Worm (Caenorhabditis elegans): Measurements from ENCODE around the gene chil-19.
"Not testable (repeated sequence)": the region's sequence is repeated elsewhere in the genome, so short reads cannot be mapped to it uniquely, and the experiment has no call there.

Gene chil-19

DNA sequence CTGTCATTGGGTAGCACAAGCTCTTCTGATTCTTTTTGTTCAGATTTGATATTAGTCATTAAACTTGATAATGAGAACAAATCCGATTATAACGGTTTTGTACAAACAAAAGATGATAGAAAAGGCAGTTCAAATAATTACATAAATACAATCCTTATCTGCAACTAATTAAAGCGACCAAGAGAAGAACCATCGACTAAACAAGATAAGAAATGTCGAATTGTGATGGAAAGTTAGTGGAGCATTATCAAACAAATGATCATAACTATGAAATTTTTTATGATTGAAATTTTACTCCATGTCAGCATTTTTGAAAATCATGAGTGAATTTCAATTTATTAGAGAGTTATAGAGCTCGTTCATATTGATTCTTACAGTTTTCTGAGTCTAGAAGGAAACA is 14.2 kb upstream of the chil-19 start, which contains the start of gene chil-23:
Gene chil-23, minus strand, starts transcription at position 198 of the 400 bp plus-strand sequence.
- TF ChIP-seq flt-1 (GFP tag; IDR thresholded peaks at IDR 0.05) (no peak), med-1 (GFP tag; optimal IDR thresholded peaks at IDR 0.05; ENCODE audit: insufficient read depth) (no peak)

DNA sequence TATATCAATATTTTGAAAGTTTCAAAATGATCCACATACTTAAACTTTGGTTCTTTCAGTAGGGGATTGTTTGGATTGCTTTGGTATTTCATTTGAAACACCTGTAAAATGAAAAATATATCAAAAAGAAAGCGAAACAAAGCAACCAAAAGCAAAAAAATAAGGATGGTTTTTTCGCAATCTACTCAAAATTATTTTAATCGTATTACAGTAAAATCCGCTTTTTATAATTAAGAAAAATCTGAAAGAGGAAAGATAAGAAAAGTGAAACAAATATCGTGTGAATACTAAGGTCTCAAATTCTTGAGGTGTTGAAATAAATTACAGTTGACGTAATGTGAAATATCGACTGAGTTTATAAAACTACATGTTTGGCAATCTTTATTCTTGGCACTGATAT is 11.9 kb upstream of the chil-19 start, which contains the start of gene chil-22:
Gene chil-22, minus strand, starts transcription at position 101 of the 400 bp plus-strand sequence.
- no peak for TF ChIP-seq klf-2 (GFP tag; conservative IDR thresholded peaks at IDR 0.05)
- no peak for TF ChIP-seq ztf-23 (GFP tag; IDR thresholded peaks at IDR 0.05)
- no peak for TF ChIP-seq med-1 (GFP tag; optimal IDR thresholded peaks at IDR 0.05; ENCODE audit: insufficient read depth)
- no peak for TF ChIP-seq flt-1 (GFP tag; IDR thresholded peaks at IDR 0.05)
- no peak for TF ChIP-seq cog-1 (tag; optimal IDR thresholded peaks at IDR 0.05)
- TF ChIP-seq ztf-29 (GFP tag; IDR thresholded peaks at IDR 0.05), result no peak
- no peak for TF ChIP-seq T22C8.4 (GFP tag; IDR thresholded peaks at IDR 0.05)
- TF ChIP-seq tab-1 (GFP tag; IDR thresholded peaks at IDR 0.05), result no peak

DNA sequence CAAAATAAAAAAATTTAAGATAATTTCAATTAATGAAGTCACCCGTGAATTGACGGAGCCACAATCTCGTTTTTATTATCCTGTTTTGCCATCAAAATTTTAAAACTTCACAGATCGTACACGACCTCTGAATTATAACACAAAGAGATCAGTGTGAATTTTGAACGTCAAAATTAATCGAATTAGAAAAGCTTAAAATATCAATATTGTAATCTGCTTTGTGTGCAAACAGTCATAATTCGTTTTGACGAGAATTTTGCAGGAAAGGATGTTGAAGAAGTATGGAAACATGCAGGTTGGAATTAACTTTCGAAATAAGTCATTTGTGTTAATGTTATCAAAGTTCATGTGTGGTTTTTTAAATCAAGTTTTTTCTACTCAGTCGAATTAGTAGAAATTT is 7.7 kb upstream of the chil-19 start, which contains the start of gene chil-21:
Gene chil-21, minus strand, starts transcription at position 101 of the 400 bp plus-strand sequence.
- not testable (repeated sequence) for TF ChIP-seq cog-1 (tag; optimal IDR thresholded peaks at IDR 0.05); T22C8.4 (GFP tag; IDR thresholded peaks at IDR 0.05); ztf-29 (GFP tag; IDR thresholded peaks at IDR 0.05)

DNA sequence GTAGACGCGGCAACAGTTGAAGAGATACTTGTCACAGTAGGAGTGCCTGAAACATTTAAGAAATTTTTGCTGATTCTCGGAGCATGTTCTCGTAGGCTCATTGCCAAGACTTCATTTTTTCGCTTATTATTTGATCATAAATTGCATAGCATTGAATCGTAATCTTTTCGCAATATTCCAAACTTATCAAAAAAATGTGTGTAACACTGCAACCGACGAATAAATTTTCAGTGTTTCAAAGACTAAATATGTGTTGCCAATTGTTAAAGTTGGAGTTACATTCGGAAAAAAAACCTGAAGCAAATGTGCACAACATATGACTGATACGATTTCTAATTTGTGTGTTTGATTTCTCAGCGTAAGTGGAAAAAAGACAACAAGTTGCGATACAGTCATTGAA is 5.3 kb upstream of the chil-19 start, which contains the start of gene R09D1.14:
Gene R09D1.14, minus strand, starts transcription at position 101 of the 400 bp plus-strand sequence.
- TF ChIP-seq ztf-23 (GFP tag; IDR thresholded peaks at IDR 0.05); cog-1 (tag; optimal IDR thresholded peaks at IDR 0.05); ref-1 (GFP tag; conservative IDR thresholded peaks at IDR 0.05): not testable (repeated sequence)

DNA sequence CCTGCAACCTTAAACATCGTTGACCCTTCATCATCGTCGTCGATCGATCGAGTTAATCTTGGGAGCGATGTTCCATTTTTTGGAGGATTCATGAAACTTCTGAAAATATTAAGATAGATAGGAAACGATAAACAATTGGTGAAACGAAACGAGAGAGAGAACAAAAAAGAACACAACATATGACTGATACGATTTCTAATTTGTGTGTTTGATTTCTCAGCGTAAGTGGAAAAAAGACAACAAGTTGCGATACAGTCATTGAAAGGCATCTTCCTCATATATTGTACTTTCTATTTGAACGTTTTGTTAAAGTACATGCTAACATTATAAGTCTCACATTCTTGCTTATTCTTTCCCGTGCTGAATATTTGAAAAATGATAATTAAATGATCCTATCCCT is 2.0 kb downstream of the chil-19 start, which contains the start of gene R09D1.12:
Gene R09D1.12, minus strand, starts transcription at position 101 of the 400 bp plus-strand sequence.
- TF ChIP-seq cog-1 (tag; optimal IDR thresholded peaks at IDR 0.05); tab-1 (GFP tag; IDR thresholded peaks at IDR 0.05); T22C8.4 (GFP tag; IDR thresholded peaks at IDR 0.05): not testable (repeated sequence)

DNA sequence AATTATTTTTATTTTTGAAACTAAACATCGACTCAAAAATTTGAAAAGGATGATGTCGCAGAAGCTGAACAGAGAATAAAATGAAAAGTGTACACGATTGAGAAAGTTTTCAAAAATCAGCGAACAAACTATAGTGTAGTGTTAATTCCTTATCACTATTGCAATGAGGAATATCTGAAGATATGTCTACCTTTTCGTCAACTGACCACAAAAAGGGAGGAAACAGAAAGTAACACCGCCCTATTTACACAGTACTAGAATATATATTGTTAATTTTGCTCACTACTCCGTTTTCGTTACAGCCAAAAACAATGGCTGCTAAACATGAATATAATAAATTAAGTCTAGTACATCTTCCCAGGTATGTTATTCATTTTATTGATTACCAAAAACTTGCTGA is 6.2 kb downstream of the chil-19 start, which contains the start of gene chil-18:
Gene chil-18, plus strand, starts transcription at position 301 of the 400 bp plus-strand sequence.
- TF ChIP-seq ztf-23 (GFP tag; IDR thresholded peaks at IDR 0.05), result no peak
- no peak for TF ChIP-seq med-1 (GFP tag; optimal IDR thresholded peaks at IDR 0.05; ENCODE audit: insufficient read depth)
- no peak for TF ChIP-seq flt-1 (GFP tag; IDR thresholded peaks at IDR 0.05)
- TF ChIP-seq ref-1 (GFP tag; conservative IDR thresholded peaks at IDR 0.05), result no peak
- no peak for TF ChIP-seq T22C8.4 (GFP tag; IDR thresholded peaks at IDR 0.05)
- TF ChIP-seq klf-2 (GFP tag; conservative IDR thresholded peaks at IDR 0.05), result no peak
- TF ChIP-seq cog-1 (tag; optimal IDR thresholded peaks at IDR 0.05), result no peak
- TF ChIP-seq ztf-29 (GFP tag; IDR thresholded peaks at IDR 0.05), result no peak
- TF ChIP-seq tab-1 (GFP tag; IDR thresholded peaks at IDR 0.05), result no peak

DNA sequence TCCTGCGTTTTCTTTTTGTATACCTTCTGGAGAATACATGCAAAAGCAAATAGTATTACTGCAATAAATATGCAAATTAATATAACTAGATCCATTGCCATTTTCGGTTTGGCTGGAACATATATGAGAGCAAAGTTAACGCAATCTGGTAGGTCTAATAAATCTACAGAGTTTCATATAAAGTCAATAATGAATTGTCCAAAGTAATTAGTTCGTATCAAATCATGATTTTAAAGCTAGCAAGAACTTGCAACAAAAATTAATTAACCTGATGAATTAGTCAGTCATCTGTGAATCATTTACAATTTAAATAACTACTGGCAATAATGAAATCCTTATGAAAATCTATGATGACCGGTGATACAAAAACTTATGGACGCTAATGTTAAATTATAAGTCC is 8.8 kb downstream of the chil-19 start, which contains the start of gene R09D1.13:
Gene R09D1.13, minus strand, starts transcription at position 101 of the 400 bp plus-strand sequence.
- no peak for TF ChIP-seq cog-1 (tag; optimal IDR thresholded peaks at IDR 0.05)
- TF ChIP-seq ztf-23 (GFP tag; IDR thresholded peaks at IDR 0.05), result no peak
- TF ChIP-seq ztf-29 (GFP tag; IDR thresholded peaks at IDR 0.05), result no peak
- no peak for TF ChIP-seq tab-1 (GFP tag; IDR thresholded peaks at IDR 0.05)
- TF ChIP-seq T22C8.4 (GFP tag; IDR thresholded peaks at IDR 0.05), result no peak
- no peak for TF ChIP-seq flt-1 (GFP tag; IDR thresholded peaks at IDR 0.05)
- TF ChIP-seq klf-2 (GFP tag; conservative IDR thresholded peaks at IDR 0.05), result no peak
- no peak for TF ChIP-seq ref-1 (GFP tag; conservative IDR thresholded peaks at IDR 0.05)
- no peak for TF ChIP-seq med-1 (GFP tag; optimal IDR thresholded peaks at IDR 0.05; ENCODE audit: insufficient read depth)

DNA sequence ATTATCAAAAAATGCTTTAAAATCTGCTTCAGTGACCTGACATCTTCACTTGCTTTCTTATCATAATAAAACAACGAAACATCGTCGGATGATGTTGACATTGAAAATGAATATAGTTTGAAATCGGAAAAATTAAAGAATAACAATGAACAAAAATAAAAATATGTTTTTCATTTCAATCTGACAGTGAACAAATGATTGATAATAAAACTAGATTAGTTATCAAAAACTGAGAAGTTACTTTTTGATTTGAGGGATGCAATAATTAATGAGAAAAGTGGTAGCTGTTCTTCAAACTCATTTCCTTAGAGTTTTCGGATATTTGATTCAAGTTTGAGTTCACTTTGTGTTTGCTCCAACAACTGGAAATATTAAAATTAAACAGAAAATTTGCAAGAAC is 10.7 kb downstream of the chil-19 start, which contains the start of gene chil-15:
Gene chil-15, minus strand, starts transcription at position 101 of the 400 bp plus-strand sequence.
- TF ChIP-seq med-1 (GFP tag; optimal IDR thresholded peaks at IDR 0.05; ENCODE audit: insufficient read depth), result no peak
- TF ChIP-seq klf-2 (GFP tag; conservative IDR thresholded peaks at IDR 0.05), result no peak
- TF ChIP-seq cog-1 (tag; optimal IDR thresholded peaks at IDR 0.05), result no peak
- TF ChIP-seq tab-1 (GFP tag; IDR thresholded peaks at IDR 0.05), result no peak
- no peak for TF ChIP-seq ztf-23 (GFP tag; IDR thresholded peaks at IDR 0.05)

DNA sequence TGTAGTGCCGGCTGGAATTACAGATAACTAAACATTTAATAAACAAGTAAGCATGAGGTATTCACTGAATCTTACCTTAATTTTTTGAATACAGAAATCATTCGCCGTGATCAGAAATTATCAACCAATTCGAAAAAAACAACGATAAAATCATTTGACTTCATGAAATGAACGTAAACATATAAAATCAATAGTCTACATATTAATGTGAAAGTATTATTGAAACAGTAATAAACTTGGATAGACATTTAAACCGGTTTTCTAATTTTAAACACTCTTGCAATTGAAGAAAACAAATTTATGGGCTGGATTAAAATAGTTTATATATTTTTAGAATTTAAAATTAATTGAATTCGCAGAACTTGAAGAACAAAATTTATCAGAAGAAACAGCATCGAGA is 12.4 kb downstream of the chil-19 start, which contains the start of gene chil-16:
Gene chil-16, minus strand, starts transcription at position 101 of the 400 bp plus-strand sequence.
- no peak for TF ChIP-seq tab-1 (GFP tag; IDR thresholded peaks at IDR 0.05)
- no peak for TF ChIP-seq ztf-29 (GFP tag; IDR thresholded peaks at IDR 0.05)
- TF ChIP-seq flt-1 (GFP tag; IDR thresholded peaks at IDR 0.05), result no peak
- no peak for TF ChIP-seq ztf-23 (GFP tag; IDR thresholded peaks at IDR 0.05)
- no peak for TF ChIP-seq T22C8.4 (GFP tag; IDR thresholded peaks at IDR 0.05)
- no peak for TF ChIP-seq med-1 (GFP tag; optimal IDR thresholded peaks at IDR 0.05; ENCODE audit: insufficient read depth)
- no peak for TF ChIP-seq ref-1 (GFP tag; conservative IDR thresholded peaks at IDR 0.05)

DNA sequence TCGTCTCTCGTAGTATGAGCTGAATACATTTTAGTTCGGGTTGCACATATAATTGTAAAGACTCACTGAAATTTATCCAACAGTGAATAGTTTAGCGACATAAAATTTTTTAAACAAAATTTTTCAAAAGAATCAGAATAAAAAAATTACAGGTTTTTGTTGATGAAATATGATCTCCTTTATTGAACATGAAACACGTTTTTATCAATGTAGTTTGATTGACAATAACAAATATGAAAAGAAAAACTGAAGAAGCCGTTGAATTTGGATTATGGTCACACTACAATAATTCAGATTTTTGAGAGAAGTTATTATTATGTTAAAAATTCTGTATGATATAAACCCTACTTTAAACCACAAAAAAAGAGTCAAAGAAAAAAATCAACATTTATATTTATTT is 14.1 kb downstream of the chil-19 start, which contains the start of gene chil-17:
Gene chil-17, minus strand, starts transcription at position 101 of the 400 bp plus-strand sequence.
- TF ChIP-seq cog-1 (tag; optimal IDR thresholded peaks at IDR 0.05) (no peak), ref-1 (GFP tag; conservative IDR thresholded peaks at IDR 0.05) (no peak)

DNA sequence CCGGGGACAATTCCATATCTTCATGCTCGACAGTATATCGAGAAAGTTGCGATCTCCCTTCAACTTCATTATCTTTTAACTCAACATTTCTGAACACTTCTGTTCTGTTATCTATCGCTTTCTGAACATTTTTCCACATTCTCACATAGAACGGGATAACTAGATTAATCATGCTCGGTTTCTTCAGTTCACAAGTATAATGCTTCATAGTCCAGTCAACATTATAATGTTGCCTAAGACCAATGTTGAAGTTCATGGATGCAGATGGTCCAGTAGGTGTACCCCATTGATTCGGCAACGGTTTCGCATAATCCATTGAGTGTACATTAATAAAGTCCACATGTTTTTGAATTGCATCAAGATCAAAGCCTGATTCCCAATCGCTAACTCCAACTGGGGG is 15.4 kb downstream of the chil-19 start:
- no peak for TF ChIP-seq flt-1 (GFP tag; IDR thresholded peaks at IDR 0.05)
- TF ChIP-seq cog-1 (tag; optimal IDR thresholded peaks at IDR 0.05), result no peak
- TF ChIP-seq ztf-23 (GFP tag; IDR thresholded peaks at IDR 0.05), result no peak
- TF ChIP-seq ztf-29 (GFP tag; IDR thresholded peaks at IDR 0.05), result no peak

Measured in whole organism, midembryonic.